Worm (Caenorhabditis elegans): ENCODE measurements around the gene ubh-1.

- TF ChIP-seq ztf-11 (tag; optimal IDR thresholded peaks at IDR 0.05) (no peak), ceh-82 (tag; optimal IDR thresholded peaks at IDR 0.05) (no peak), fkh-4 (tag; optimal IDR thresholded peaks at IDR 0.05; ENCODE audit: borderline replicate concordance) (no peak)
Observed at ce11 chrV:6504131-6504827, 6.9 kb downstream of the ubh-1 start, which contains the start of gene moc-2.

All from whole organism, L1 larva.